Worm (Caenorhabditis elegans): ENCODE results near the gene sec-3.

DNA sequence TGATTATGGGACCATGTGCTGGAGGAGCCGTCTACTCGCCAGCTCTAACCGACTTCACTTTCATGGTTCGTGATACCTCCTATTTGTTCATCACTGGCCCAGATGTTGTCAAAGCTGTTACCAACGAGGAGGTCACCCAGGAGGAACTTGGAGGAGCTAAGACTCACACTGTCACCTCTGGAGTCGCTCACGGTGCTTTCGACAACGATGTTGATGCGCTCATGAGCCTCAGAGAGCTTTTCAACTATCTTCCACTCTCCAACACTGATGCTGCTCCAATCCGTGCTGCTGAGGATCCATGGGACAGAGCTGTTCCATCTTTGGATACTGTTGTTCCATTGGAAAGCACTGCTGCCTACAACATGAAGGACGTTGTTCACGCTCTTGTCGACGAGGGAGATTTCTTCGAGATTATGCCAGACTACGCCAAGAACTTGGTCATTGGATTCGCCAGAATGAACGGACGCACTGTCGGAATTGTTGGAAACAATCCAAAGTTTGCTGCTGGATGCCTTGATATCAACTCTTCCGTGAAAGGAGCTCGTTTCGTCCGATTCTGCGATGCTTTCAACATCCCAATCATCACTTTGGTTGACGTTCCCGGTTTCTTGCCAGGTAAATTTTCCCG is 8.4 kb downstream of the sec-3 start:
- TF ChIP-seq pqm-1 (tag; optimal IDR thresholded peaks at IDR 0.05) (no peak), ceh-16 (tag; optimal IDR thresholded peaks at IDR 0.05) (no peak), egl-5 (tag; optimal IDR thresholded peaks at IDR 0.05) (no peak), ceh-9 (tag; optimal IDR thresholded peaks at IDR 0.05) (no peak), aly-2 (tag; optimal IDR thresholded peaks at IDR 0.05) (no peak), unc-62 (GFP tag; optimal IDR thresholded peaks at IDR 0.05) (no peak), skn-1 (tag; optimal IDR thresholded peaks at IDR 0.05) (no peak), lin-39 (tag; optimal IDR thresholded peaks at IDR 0.05) (no peak), unc-39 (tag; optimal IDR thresholded peaks at IDR 0.05) (no peak), ZK546.5 (tag; optimal IDR thresholded peaks at IDR 0.05) (no peak), nhr-43 (tag; optimal IDR thresholded peaks at IDR 0.05; ENCODE audit: poor library complexity, severe bottlenecking) (no peak)

Measured in whole organism, L3 larva.